Fruit fly (Drosophila melanogaster) S2 (cell line): ENCODE measurements around the gene Bub1.

Experiments used
- CG8478 ChIP-seq: fragments of >200 bp; optimal IDR thresholded peaks from 2 replicates; lab custom pipeline; 2018
- CTCF ChIP-seq, 2 experiments: fragments of >200 bp; optimal IDR thresholded peaks; 2 replicates each; lab custom pipeline; 2018

Gene Bub1

dm6 chr2L:5278309-5279130 is at the start of gene Bub1, which contains the start of gene Nin:
Bub1 (plus strand) TSS chr2L:5278865.
Nin (minus strand) TSS chr2L:5278548.
- TF ChIP-seq CG8478 (lab: Kevin White, UChicago) (no peak), CTCF (optimal IDR thresholded peaks at IDR 0.05; lab: Kevin White, UChicago) (peak; percentile 89 to 90)

dm6 chr2L:5229239-5229638 is 49.4 kb upstream of the Bub1 start:
- TF ChIP-seq CG8478 (lab: Kevin White, UChicago): no peak
- no peak for TF ChIP-seq CTCF (optimal IDR thresholded peaks at IDR 0.05; lab: Kevin White, UChicago)

dm6 chr2L:5229735-5230347 is 48.8 kb upstream of the Bub1 start:
- no peak for TF ChIP-seq CG8478 (lab: Kevin White, UChicago)
- TF ChIP-seq CTCF (optimal IDR thresholded peaks at IDR 0.05; lab: Kevin White, UChicago): no peak

dm6 chr2L:5230772-5231171 is 47.9 kb upstream of the Bub1 start:
- no peak for TF ChIP-seq CTCF (optimal IDR thresholded peaks at IDR 0.05; lab: Kevin White, UChicago)

- no peak for TF ChIP-seq CTCF (optimal IDR thresholded peaks at IDR 0.05; lab: Kevin White, UChicago)
- no peak for TF ChIP-seq CG8478 (lab: Kevin White, UChicago)
Observed at dm6 chr2L:5231437-5231836, 47.2 kb upstream of the Bub1 start.

- TF ChIP-seq CG8478 (lab: Kevin White, UChicago) (no peak), CTCF (optimal IDR thresholded peaks at IDR 0.05; lab: Kevin White, UChicago) (no peak)
Observed at dm6 chr2L:5232175-5232574, 46.5 kb upstream of the Bub1 start.

- TF ChIP-seq CTCF (optimal IDR thresholded peaks at IDR 0.05; lab: Kevin White, UChicago) (no peak), CG8478 (lab: Kevin White, UChicago) (no peak)
Observed at dm6 chr2L:5232967-5233909, 45.4 kb upstream of the Bub1 start.

- no peak for TF ChIP-seq CG8478 (lab: Kevin White, UChicago)
- no peak for TF ChIP-seq CTCF (optimal IDR thresholded peaks at IDR 0.05; lab: Kevin White, UChicago)
Observed at dm6 chr2L:5234714-5235298, 43.9 kb upstream of the Bub1 start.

- TF ChIP-seq CTCF (optimal IDR thresholded peaks at IDR 0.05; lab: Kevin White, UChicago) (no peak), CG8478 (lab: Kevin White, UChicago) (no peak)
Observed at dm6 chr2L:5236346-5236809, 42.3 kb upstream of the Bub1 start.

dm6 chr2L:5237175-5237753 is 41.4 kb upstream of the Bub1 start:
- TF ChIP-seq CG8478 (lab: Kevin White, UChicago) (no peak), CTCF (optimal IDR thresholded peaks at IDR 0.05; lab: Kevin White, UChicago) (no peak)

- no peak for TF ChIP-seq CG8478 (lab: Kevin White, UChicago)
- TF ChIP-seq CTCF (optimal IDR thresholded peaks at IDR 0.05; lab: Kevin White, UChicago): no peak
Observed at dm6 chr2L:5237899-5238566, 40.6 kb upstream of the Bub1 start.

dm6 chr2L:5238567-5238925 is 40.1 kb upstream of the Bub1 start:
- TF ChIP-seq CG8478 (lab: Kevin White, UChicago) (no peak), CTCF (optimal IDR thresholded peaks at IDR 0.05; lab: Kevin White, UChicago) (no peak)
